Worm (Caenorhabditis elegans): Measurements from ENCODE around the gene Y37E11AM.2.

DNA sequence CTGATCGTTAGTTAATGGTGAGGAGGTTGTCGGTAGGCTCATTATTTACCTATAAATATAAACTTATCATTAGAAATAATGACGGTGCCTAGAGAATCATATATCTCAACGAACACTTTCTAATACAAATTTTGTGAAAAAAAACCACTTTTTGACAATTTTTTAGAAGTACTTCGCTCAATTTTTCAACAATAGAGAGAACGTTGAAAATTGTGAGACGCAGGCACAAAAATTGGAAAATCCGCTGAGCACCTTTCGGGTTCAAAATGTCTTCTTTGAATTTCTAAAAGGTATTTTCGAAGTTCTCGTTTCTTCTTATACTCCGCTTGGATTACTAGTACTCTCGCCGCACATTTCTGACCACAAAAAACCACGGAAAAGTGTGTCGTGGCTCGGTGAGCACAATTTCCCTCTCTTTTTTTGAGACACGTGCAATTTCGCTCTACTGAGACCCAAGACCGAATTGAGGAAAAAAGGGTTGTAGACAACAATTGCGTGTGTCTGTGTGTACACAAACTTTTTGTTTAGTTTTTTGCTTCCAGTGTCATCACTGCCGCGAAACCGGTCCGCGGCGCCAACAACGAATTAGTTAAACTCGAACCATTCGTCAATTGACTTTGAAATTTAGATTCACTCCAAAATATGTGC is 15.7 kb upstream of the Y37E11AM.2 start, which contains the start of gene nape-1:
- no peak for TF ChIP-seq madf-3 (GFP tag; IDR thresholded peaks at IDR 0.05)
- TF ChIP-seq zim-3 (tag; optimal IDR thresholded peaks at IDR 0.05), result no peak
- TF ChIP-seq lsy-27 (tag; optimal IDR thresholded peaks at IDR 0.05; ENCODE audit: borderline replicate concordance, insufficient read depth), result no peak
- no peak for TF ChIP-seq F49E8.2 (tag; optimal IDR thresholded peaks at IDR 0.05; ENCODE audit: insufficient read depth)
- no peak for TF ChIP-seq ets-4 (GFP tag; optimal IDR thresholded peaks at IDR 0.05)
- no peak for TF ChIP-seq bed-2 (GFP tag; IDR thresholded peaks at IDR 0.05)
- TF ChIP-seq ceh-58 (GFP tag; IDR thresholded peaks at IDR 0.05), result no peak
- no peak for TF ChIP-seq hlh-26 (GFP tag; conservative IDR thresholded peaks at IDR 0.05)
- TF ChIP-seq pha-4 (tag; optimal IDR thresholded peaks at IDR 0.05), result peak; percentile 91

All from whole organism, young adult.